Worm (Caenorhabditis elegans): ENCODE results near the gene fbxa-88.

The fbxa-88 gene

ce11 chrV:16180350-16180749 is 37.4 kb upstream of the fbxa-88 start, which contains the start of gene str-106:
TSS of gene str-106 (plus strand) at chrV:16180650.
- TF ChIP-seq fkh-2 (tag; optimal IDR thresholded peaks at IDR 0.05) (no peak), lin-15B (tag; optimal IDR thresholded peaks at IDR 0.05) (no peak), nhr-237 (tag; optimal IDR thresholded peaks at IDR 0.05) (no peak), ama-1 (optimal IDR thresholded peaks at IDR 0.05) (no peak), nhr-23 (tag; optimal IDR thresholded peaks at IDR 0.05) (no peak), nhr-28 (tag; optimal IDR thresholded peaks at IDR 0.05) (no peak)

ce11 chrV:16175757-16176156 is 32.8 kb upstream of the fbxa-88 start, which contains the start of gene cyp-33D1:
TSS of gene cyp-33D1 (minus strand) at chrV:16175857.
- TF ChIP-seq unc-39 (tag; optimal IDR thresholded peaks at IDR 0.05) (no peak), lsy-12 (tag; optimal IDR thresholded peaks at IDR 0.05) (no peak), ceh-16 (tag; optimal IDR thresholded peaks at IDR 0.05) (no peak), tbx-2 (tag; optimal IDR thresholded peaks at IDR 0.05) (no peak), egl-5 (tag; optimal IDR thresholded peaks at IDR 0.05) (no peak), unc-62 (GFP tag; optimal IDR thresholded peaks at IDR 0.05) (no peak), nhr-25 (tag; optimal IDR thresholded peaks at IDR 0.05) (no peak), nfya-1 (tag; optimal IDR thresholded peaks at IDR 0.05; ENCODE audit: insufficient read depth) (no peak), nhr-28 (tag; optimal IDR thresholded peaks at IDR 0.05) (no peak), ceh-9 (tag; optimal IDR thresholded peaks at IDR 0.05) (no peak), pha-4 (tag; optimal IDR thresholded peaks at IDR 0.05) (no peak), nhr-76 (tag; optimal IDR thresholded peaks at IDR 0.05) (no peak)

DNA sequence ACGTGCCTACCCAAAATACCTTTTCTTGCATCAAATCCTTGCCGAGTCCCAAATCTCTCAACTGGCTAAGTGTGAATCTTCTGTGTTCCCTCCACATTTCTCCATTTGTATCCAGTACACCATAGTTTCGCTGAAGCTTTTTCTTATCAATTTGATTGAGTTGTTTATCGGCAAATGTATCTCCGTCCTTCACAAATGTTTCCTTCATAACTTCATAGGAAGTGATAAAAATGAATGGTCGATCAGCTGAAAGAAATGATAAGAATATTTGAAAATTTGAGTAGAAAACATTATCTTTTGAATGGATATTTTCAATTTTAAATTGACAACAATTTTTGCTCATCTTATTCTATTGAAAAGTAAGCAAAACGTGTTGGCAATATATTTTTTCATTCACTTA is 32.3 kb upstream of the fbxa-88 start:
- TF ChIP-seq nhr-76 (tag; optimal IDR thresholded peaks at IDR 0.05) (no peak), R02D3.7 (tag; optimal IDR thresholded peaks at IDR 0.05) (no peak), tbx-2 (tag; optimal IDR thresholded peaks at IDR 0.05) (no peak), elt-2 (tag; optimal IDR thresholded peaks at IDR 0.05) (peak; percentile 60), ceh-28 (tag; optimal IDR thresholded peaks at IDR 0.05) (no peak), nhr-77 (tag; optimal IDR thresholded peaks at IDR 0.05) (no peak), nhr-12 (tag; optimal IDR thresholded peaks at IDR 0.05) (no peak), hmg-11 (tag; optimal IDR thresholded peaks at IDR 0.05) (no peak), fos-1 (tag; optimal IDR thresholded peaks at IDR 0.05) (no peak), eor-1 (tag; optimal IDR thresholded peaks at IDR 0.05) (no peak), aly-2 (tag; optimal IDR thresholded peaks at IDR 0.05) (no peak), ZK546.5 (tag; optimal IDR thresholded peaks at IDR 0.05) (no peak), pqm-1 (tag; optimal IDR thresholded peaks at IDR 0.05) (peak; percentile 35), fkh-10 (GFP tag; optimal IDR thresholded peaks at IDR 0.05) (no peak)

DNA sequence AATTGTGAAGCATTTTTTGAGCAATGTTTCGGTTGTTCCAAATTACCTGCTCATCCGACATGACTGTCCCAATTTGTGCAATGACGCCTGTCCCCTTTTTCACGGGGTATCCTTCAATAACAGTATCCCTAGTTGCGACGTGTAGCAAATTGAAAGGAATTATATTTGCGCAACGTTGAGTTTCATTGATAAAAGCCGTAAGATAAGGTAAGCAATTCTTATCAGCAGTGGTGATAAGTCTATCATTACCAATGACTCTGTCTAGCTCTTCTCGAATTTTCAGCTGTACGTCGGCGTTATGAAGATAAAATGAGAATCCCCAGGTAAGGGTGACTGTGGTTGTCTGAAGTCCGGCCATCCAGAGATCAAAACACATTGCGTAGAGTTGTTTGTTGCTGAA is 31.2 kb upstream of the fbxa-88 start:
- TF ChIP-seq lin-39 (tag; optimal IDR thresholded peaks at IDR 0.05) (no peak), elt-2 (tag; optimal IDR thresholded peaks at IDR 0.05) (peak; percentile 23)

ce11 chrV:16171721-16172120 is 28.8 kb upstream of the fbxa-88 start, which contains the start of gene K05D4.9:
TSS of gene K05D4.9 (minus strand) at chrV:16171821.
- TF ChIP-seq nhr-12 (tag; optimal IDR thresholded peaks at IDR 0.05) (no peak), sea-2 (GFP tag; optimal IDR thresholded peaks at IDR 0.05) (no peak), ceh-9 (tag; optimal IDR thresholded peaks at IDR 0.05) (no peak)

- no peak for TF ChIP-seq nfya-1 (tag; optimal IDR thresholded peaks at IDR 0.05; ENCODE audit: insufficient read depth)
- no peak for TF ChIP-seq fos-1 (tag; optimal IDR thresholded peaks at IDR 0.05)
- no peak for TF ChIP-seq daf-12 (tag; optimal IDR thresholded peaks at IDR 0.05)
- no peak for TF ChIP-seq mml-1 (tag; optimal IDR thresholded peaks at IDR 0.05)
- no peak for TF ChIP-seq elt-1 (tag; optimal IDR thresholded peaks at IDR 0.05)
- TF ChIP-seq nhr-25 (tag; optimal IDR thresholded peaks at IDR 0.05): no peak
- no peak for TF ChIP-seq nhr-76 (tag; optimal IDR thresholded peaks at IDR 0.05)
- no peak for TF ChIP-seq egl-5 (tag; optimal IDR thresholded peaks at IDR 0.05)
- TF ChIP-seq fkh-10 (GFP tag; optimal IDR thresholded peaks at IDR 0.05): no peak
- TF ChIP-seq lin-39 (tag; optimal IDR thresholded peaks at IDR 0.05): no peak
- no peak for TF ChIP-seq eor-1 (tag; optimal IDR thresholded peaks at IDR 0.05)
Observed at ce11 chrV:16169026-16169425, 26.1 kb upstream of the fbxa-88 start, which contains the start of gene str-111. TSS of gene str-111 (minus strand) at chrV:16169126.
